Fruit fly (Drosophila melanogaster): Measurements from ENCODE around the gene Ho.

The Ho gene

DNA sequence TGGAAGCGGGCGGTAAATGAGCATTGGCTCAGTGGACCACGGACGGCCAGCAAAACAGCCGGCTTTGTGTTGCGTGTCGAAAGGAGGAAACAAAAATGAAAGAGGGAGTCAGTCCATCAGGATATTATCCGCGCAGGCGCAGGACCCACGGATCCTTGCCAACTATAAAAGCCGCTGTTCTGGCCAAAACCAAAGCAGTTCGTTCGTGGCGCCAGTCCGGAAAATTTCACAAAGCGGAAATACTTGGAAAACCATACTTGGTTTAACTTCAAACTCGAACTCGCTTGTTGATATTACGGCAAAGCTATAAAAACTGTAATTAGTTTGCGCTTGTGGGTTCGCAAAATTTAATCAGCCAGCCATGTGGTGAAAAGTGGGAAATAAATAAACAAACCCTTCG lies 42.0 kb downstream of the Ho start, which contains the start of gene CG12594:
Gene CG12594, plus strand, starts transcription at position 142 of the 400 bp plus-strand sequence.
- TF ChIP-seq CG8478 (optimal IDR thresholded peaks at IDR 0.05), result no peak
- TF ChIP-seq psq (optimal IDR thresholded peaks at IDR 0.05), result no peak
- TF ChIP-seq usp (GFP tag; optimal IDR thresholded peaks at IDR 0.05), result no peak
- no peak for TF ChIP-seq Dll (optimal IDR thresholded peaks at IDR 0.05)
- no peak for TF ChIP-seq EcR (GFP tag; optimal IDR thresholded peaks at IDR 0.05)
- TF ChIP-seq pan (optimal IDR thresholded peaks at IDR 0.05), result no peak

Data from whole organism.